Fruit fly (Drosophila melanogaster): ENCODE measurements around the gene CG14130.

DNA sequence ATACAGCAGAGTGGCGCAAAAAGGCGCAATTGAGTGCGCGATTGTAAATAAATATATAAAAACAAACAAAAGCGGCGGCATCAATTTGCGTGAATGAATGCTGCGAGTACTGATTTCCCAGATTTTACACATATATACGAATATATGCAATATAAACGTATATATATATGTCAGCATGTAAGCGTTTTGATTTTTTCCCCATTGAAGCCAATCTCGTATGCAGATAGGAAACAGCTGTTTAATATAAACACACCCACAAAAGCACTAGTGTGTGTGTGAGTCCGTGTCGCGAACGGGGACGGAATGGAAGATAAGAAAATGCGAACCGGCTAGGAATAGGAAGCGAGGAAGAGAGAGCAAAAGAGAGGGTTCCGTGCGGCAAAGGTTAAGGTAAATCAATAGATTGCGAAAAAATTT lies 26.3 kb upstream of the CG14130 start:
- TF ChIP-seq CG9948 (tag; optimal IDR thresholded peaks at IDR 0.05) (no peak), CG17806 (tag; optimal IDR thresholded peaks at IDR 0.05) (no peak), Ets98B (GFP tag; IDR thresholded peaks at IDR 0.05) (0 out of 2 replicates have a peak, but pooled peaks have one; percentile 4), CG8301 (tag; optimal IDR thresholded peaks at IDR 0.05) (no peak), CG34367 (tag; optimal IDR thresholded peaks at IDR 0.05) (no peak), CG8159 (tag; optimal IDR thresholded peaks at IDR 0.05) (no peak), gl (tag; optimal IDR thresholded peaks at IDR 0.05) (no peak), CG10348 (GFP tag; IDR thresholded peaks at IDR 0.05) (no peak), Snoo (tag; optimal IDR thresholded peaks at IDR 0.05) (no peak), EcR (GFP tag; optimal IDR thresholded peaks at IDR 0.05) (no peak), Pif1B (GFP tag; optimal IDR thresholded peaks at IDR 0.05) (no peak), rn (GFP tag; IDR thresholded peaks at IDR 0.05) (no peak), CG15710 (tag; optimal IDR thresholded peaks at IDR 0.05) (no peak), fd96Ca (GFP tag; IDR thresholded peaks at IDR 0.05) (no peak)
